Fruit fly (Drosophila melanogaster): ENCODE measurements around the gene rsh.
A peak's percentile ranks its signal among the peaks of the same experiment; 100 is the strongest.

rsh gene

dm6 chrX:13088025-13088805 is 99.8 kb downstream of the rsh start (continued):
- TF ChIP-seq Pdp1 (GFP tag; optimal IDR thresholded peaks at IDR 0.05), result peak; percentile 15 to 85
- TF ChIP-seq CG15696 (tag; optimal IDR thresholded peaks at IDR 0.05), result peak; percentile 1
- no peak for TF ChIP-seq insv (GFP tag; optimal IDR thresholded peaks at IDR 0.05)
- peak; percentile 32; the same call in 1 of the 2 replicates for TF ChIP-seq sisA (GFP tag; IDR thresholded peaks at IDR 0.05)
- no peak for TF ChIP-seq gfzf (GFP tag; optimal IDR thresholded peaks at IDR 0.05)
- peak; percentile 27 for TF ChIP-seq Ssrp (tag; optimal IDR thresholded peaks at IDR 0.05)
- TF ChIP-seq CG17912 (GFP tag; optimal IDR thresholded peaks at IDR 0.05), result no peak
- TF ChIP-seq CG9609 (GFP tag; optimal IDR thresholded peaks at IDR 0.05), result peak; percentile 11
- TF ChIP-seq Atf3 (GFP tag; optimal IDR thresholded peaks at IDR 0.05), result no peak
- peak; percentile 6 for TF ChIP-seq odd (GFP tag; optimal IDR thresholded peaks at IDR 0.05)
- no peak for TF ChIP-seq wdn (GFP tag; IDR thresholded peaks at IDR 0.05)
- peak; percentile 41 for TF ChIP-seq CG12219 (GFP tag; optimal IDR thresholded peaks at IDR 0.05)
- no peak for TF ChIP-seq CG9797 (GFP tag; optimal IDR thresholded peaks at IDR 0.05)
- TF ChIP-seq CG3281 (GFP tag; optimal IDR thresholded peaks at IDR 0.05), result peak; percentile 31
- peak; percentile 80 for TF ChIP-seq sens (GFP tag)
- TF ChIP-seq bsh (GFP tag; optimal IDR thresholded peaks at IDR 0.05), result peak in 1 of 2 experiments; percentile 14
- TF ChIP-seq row (GFP tag; IDR thresholded peaks at IDR 0.05), result peak; percentile 67
- peak; percentile 47 for TF ChIP-seq grau (tag; optimal IDR thresholded peaks at IDR 0.05)
- peak; percentile 44 for TF ChIP-seq CG2120 (GFP tag; optimal IDR thresholded peaks at IDR 0.05)
- TF ChIP-seq Fer1 (GFP tag; optimal IDR thresholded peaks at IDR 0.05), result peak; percentile 5
- peak; percentile 31 for TF ChIP-seq org-1 (GFP tag; optimal IDR thresholded peaks at IDR 0.05)
- peak; percentile 58 for TF ChIP-seq fd64A (GFP tag; optimal IDR thresholded peaks at IDR 0.05)
- TF ChIP-seq Atf6 (GFP tag; IDR thresholded peaks at IDR 0.05), result no peak
- no peak for TF ChIP-seq MTF-1 (GFP tag; optimal IDR thresholded peaks at IDR 0.05; ENCODE audit: borderline replicate concordance)
- no peak for TF ChIP-seq en (GFP tag; optimal IDR thresholded peaks at IDR 0.05)
- 0 out of 2 replicates have a peak, but pooled peaks have one; percentile 48 for TF ChIP-seq chm (GFP tag; IDR thresholded peaks at IDR 0.05)
- peak; percentile 54 for TF ChIP-seq sug (tag; optimal IDR thresholded peaks at IDR 0.05)
- TF ChIP-seq CG6689 (GFP tag; IDR thresholded peaks at IDR 0.05), result peak; percentile 37; the same call in 1 of the 2 replicates
- TF ChIP-seq lilli (GFP tag; optimal IDR thresholded peaks at IDR 0.05), result peak; percentile 14
- TF ChIP-seq Meics (GFP tag; optimal IDR thresholded peaks at IDR 0.05), result peak; percentile 26
- TF ChIP-seq fd96Cb (tag; optimal IDR thresholded peaks at IDR 0.05), result peak; percentile 31
- no peak for TF ChIP-seq hkb (optimal IDR thresholded peaks at IDR 0.05)
- TF ChIP-seq hkb (GFP tag; IDR thresholded peaks at IDR 0.05), result peak; percentile 21; the same call in 1 of the 2 replicates
- no peak for TF ChIP-seq croc (GFP tag; conservative IDR thresholded peaks at IDR 0.05)
- no peak for TF ChIP-seq disco-r (GFP tag; optimal IDR thresholded peaks at IDR 0.05)
- TF ChIP-seq pan (optimal IDR thresholded peaks at IDR 0.05), result no peak
- TF ChIP-seq pan (GFP tag; optimal IDR thresholded peaks at IDR 0.05 in 1 of 2, IDR thresholded peaks at IDR 0.05 in 1 of 2), result peak in 1 of 2 experiments; percentile 6
- peak in 1 of 2 experiments; percentile 44 for TF ChIP-seq Hr51 (GFP tag; optimal IDR thresholded peaks at IDR 0.05)
- TF ChIP-seq ATbp (GFP tag; optimal IDR thresholded peaks at IDR 0.05), result peak; percentile 55
- peak in 1 of 2 experiments; percentile 79 for TF ChIP-seq Hr78 (GFP tag; optimal IDR thresholded peaks at IDR 0.05)
- TF ChIP-seq CG15011 (GFP tag; optimal IDR thresholded peaks at IDR 0.05), result no peak
- TF ChIP-seq ab (GFP tag; optimal IDR thresholded peaks at IDR 0.05), result no peak
- peak; percentile 57 for TF ChIP-seq CG15269 (tag; optimal IDR thresholded peaks at IDR 0.05)
- no peak for TF ChIP-seq ERR (GFP tag; optimal IDR thresholded peaks at IDR 0.05)
- TF ChIP-seq Neu2 (GFP tag; optimal IDR thresholded peaks at IDR 0.05; ENCODE audit: borderline replicate concordance), result no peak
- peak; percentile 18 for TF ChIP-seq CG8388 (GFP tag; optimal IDR thresholded peaks at IDR 0.05)
- peak; percentile 29; the same call in 1 of the 2 replicates for TF ChIP-seq Ada2b (GFP tag; IDR thresholded peaks at IDR 0.05)
- no peak for TF ChIP-seq Mrtf (GFP tag; IDR thresholded peaks at IDR 0.05)
- TF ChIP-seq cas (GFP tag; IDR thresholded peaks at IDR 0.05), result no peak
